Fruit fly (Drosophila melanogaster) whole organism, embryonic: ENCODE data around the gene CG9682.

Experiments used
- CG10274 ChIP-seq: fragments of 200-800 bp; sonication (Bioruptor generic); optimal IDR thresholded peaks from 3 replicates; lab custom pipeline; 2017; ENCODE audit warnings: missing biosample characterization, mild to moderate bottlenecking, missing genetic modification characterization
- CG10431 ChIP-seq: fragments of 200-800 bp; sonication (Bioruptor generic); optimal IDR thresholded peaks from 3 replicates; lab custom pipeline; 2018; ENCODE audit warnings: missing biosample characterization, mild to moderate bottlenecking, missing genetic modification characterization
- CG2202 ChIP-seq: fragments of 200-800 bp; sonication (Bioruptor generic); optimal IDR thresholded peaks from 2 replicates; lab custom pipeline; 2018; ENCODE audit warnings: missing biosample characterization, mild to moderate bottlenecking, missing genetic modification characterization
- CG6272 ChIP-seq: fragments of 200-800 bp; sonication (Bioruptor generic); IDR thresholded peaks from 2 replicates; pipeline ENCODE4 v1.3.6; 2022; ENCODE audit warnings: missing biosample characterization, missing genetic modification characterization
- CG7357 ChIP-seq: fragments of 200-800 bp; sonication (Bioruptor generic); IDR thresholded peaks from 3 replicates; pipeline ENCODE4 v1.3.6; 2022; ENCODE audit warnings: missing biosample characterization, missing genetic modification characterization
- D ChIP-seq, 2 experiments: fragments of 200-800 bp in 1 of 2; fragments of >200 bp in 1 of 2; sonication (Bioruptor generic) in 1 of 2; optimal IDR thresholded peaks; 2 replicates in 1 of 2; 3 replicates in 1 of 2; lab custom pipeline; 2017; ENCODE audit warnings: mild to moderate bottlenecking in 1 of 2, missing biosample characterization in 1 of 2, missing genetic modification characterization in 1 of 2, missing genetic modification reagents in 1 of 2
- Lim3 ChIP-seq: fragments of 200-800 bp; sonication (Bioruptor generic); IDR thresholded peaks from 2 replicates; pipeline ENCODE4 v1.3.6; 2022; ENCODE audit warnings: missing biosample characterization, missing genetic modification characterization
- Optix ChIP-seq: fragments of 200-800 bp; sonication (Bioruptor generic); IDR thresholded peaks from 3 replicates; pipeline ENCODE4 v1.3.6; 2022; ENCODE audit warnings: missing biosample characterization, missing genetic modification characterization
- Sin3A ChIP-seq: fragments of >200 bp; optimal IDR thresholded peaks from 2 replicates; lab custom pipeline; 2018
- gt ChIP-seq: fragments of 200-800 bp; sonication (Bioruptor generic); IDR thresholded peaks from 2 replicates; pipeline ENCODE4 v1.3.6; 2022; ENCODE audit warnings: missing biosample characterization, missing genetic modification characterization
- pita ChIP-seq: fragments of 200-800 bp; sonication (Bioruptor generic); optimal IDR thresholded peaks from 2 replicates; lab custom pipeline; 2017; ENCODE audit warnings: missing biosample characterization, mild to moderate bottlenecking, missing genetic modification characterization

dm6 chr3R:30277700-30278099 lies 27.0 kb downstream of the CG9682 start, which contains the start of gene heca:
- TF ChIP-seq D (optimal IDR thresholded peaks at IDR 0.05; lab: Kevin White, UChicago) (no peak), D (GFP tag; optimal IDR thresholded peaks at IDR 0.05; lab: Kevin White, UChicago) (no peak), Lim3 (GFP tag; lab: Robert Waterston, UW) (no peak), CG7357 (no peak), CG10274 (GFP tag; lab: Kevin White, UChicago) (no peak), Sin3A (lab: Kevin White, UChicago) (no peak), CG2202 (no peak), gt (GFP tag; lab: Robert Waterston, UW) (no peak), CG6272 (GFP tag; lab: Robert Waterston, UW) (no peak), CG10431 (GFP tag; lab: Kevin White, UChicago) (no peak), Optix (no peak), pita (no peak)
